Worm (Caenorhabditis elegans) whole organism, midembryonic: ENCODE measurements around the gene F22B8.3.

Experiments used
- cog-1 ChIP-seq: sonication (generic microtip); optimal IDR thresholded peaks from 2 replicates; lab custom pipeline; 2016; ENCODE audit warnings: missing genetic modification characterization, missing compliant biosample characterization
- flt-1 ChIP-seq: fragments of 200-800 bp; sonication (Bioruptor generic); IDR thresholded peaks from 2 replicates; pipeline ENCODE4 v1.3.6; 2022; ENCODE audit warnings: missing genetic modification characterization, missing compliant biosample characterization
- med-1 ChIP-seq: sonication (generic microtip); optimal IDR thresholded peaks from 2 replicates; lab custom pipeline; 2017; ENCODE audit warnings: missing genetic modification characterization, mild to moderate bottlenecking, missing compliant biosample characterization, antibody characterized with exemption, missing genetic modification reagents; ENCODE audit not compliant: insufficient read depth
- ref-1 ChIP-seq: fragments of 200-800 bp; sonication (Bioruptor generic); conservative IDR thresholded peaks from 2 replicates; pipeline ENCODE4 v1.3.6; 2022; ENCODE audit warnings: missing genetic modification reagents, missing genetic modification characterization, missing compliant biosample characterization
- tab-1 ChIP-seq: fragments of 200-800 bp; sonication (Bioruptor generic); IDR thresholded peaks from 2 replicates; pipeline ENCODE4 v1.3.6; 2022; ENCODE audit warnings: missing genetic modification characterization, missing compliant biosample characterization
- ztf-29 ChIP-seq: fragments of 200-800 bp; sonication (Bioruptor generic); IDR thresholded peaks from 2 replicates; pipeline ENCODE4 v1.3.6; 2022; ENCODE audit warnings: missing genetic modification reagents, missing genetic modification characterization, missing compliant biosample characterization

DNA sequence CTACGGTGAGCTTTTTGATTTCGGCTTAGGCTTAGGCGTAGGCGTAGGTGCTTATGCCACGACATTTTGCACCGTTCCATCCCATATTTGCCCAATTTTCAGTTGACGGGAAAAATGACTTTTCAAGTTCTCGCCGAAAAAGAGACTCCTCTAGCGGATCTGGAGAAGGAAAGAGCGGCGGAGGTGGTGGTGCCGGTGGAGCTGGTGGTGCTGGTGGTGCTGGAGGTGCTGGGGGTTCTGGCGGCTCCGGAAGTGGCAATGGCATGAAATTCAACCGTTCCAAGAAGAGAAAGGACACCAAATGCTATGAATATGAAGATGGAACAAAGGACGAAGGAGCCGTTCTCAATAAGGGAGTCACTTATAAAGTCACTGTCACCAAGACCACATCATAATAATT lies 43.7 kb upstream of the F22B8.3 start:
- TF ChIP-seq ztf-29 (GFP tag; lab: Robert Waterston, UW) (no peak), flt-1 (GFP tag; lab: Robert Waterston, UW) (no peak), tab-1 (GFP tag; lab: Robert Waterston, UW) (no peak), cog-1 (tag; lab: Kevin White, UChicago) (no peak), ref-1 (GFP tag; lab: Robert Waterston, UW) (no peak), med-1 (GFP tag; lab: Kevin White, UChicago) (no peak)
